Fruit fly (Drosophila melanogaster) whole organism, embryonic: Measurements from ENCODE around the gene COX7AL2.

Experiments used
- CG11093 ChIP-seq: fragments of 200-800 bp; sonication (Bioruptor generic); IDR thresholded peaks from 3 replicates; pipeline ENCODE4 v1.3.6; 2022; ENCODE audit warnings: missing biosample characterization, missing genetic modification characterization
- CG17568 ChIP-seq: fragments of 200-800 bp; sonication (Bioruptor generic); optimal IDR thresholded peaks from 2 replicates; lab custom pipeline; 2018; ENCODE audit warnings: missing biosample characterization, mild to moderate bottlenecking, missing genetic modification characterization, moderate library complexity
- CG6765 ChIP-seq: fragments of 200-800 bp; sonication (Bioruptor generic); optimal IDR thresholded peaks from 3 replicates; lab custom pipeline; 2017; ENCODE audit warnings: missing biosample characterization, mild to moderate bottlenecking, missing genetic modification characterization
- NC2β ChIP-seq: fragments of 200-800 bp; sonication (Bioruptor generic); optimal IDR thresholded peaks from 2 replicates; lab custom pipeline; 2016; ENCODE audit warnings: missing biosample characterization, missing genetic modification characterization
- zen2 ChIP-seq: fragments of 200-800 bp; sonication (Bioruptor generic); IDR thresholded peaks from 3 replicates; pipeline ENCODE4 v1.3.6; 2022; ENCODE audit warnings: missing biosample characterization, missing genetic modification characterization; ENCODE audit not compliant: partially characterized antibody

DNA sequence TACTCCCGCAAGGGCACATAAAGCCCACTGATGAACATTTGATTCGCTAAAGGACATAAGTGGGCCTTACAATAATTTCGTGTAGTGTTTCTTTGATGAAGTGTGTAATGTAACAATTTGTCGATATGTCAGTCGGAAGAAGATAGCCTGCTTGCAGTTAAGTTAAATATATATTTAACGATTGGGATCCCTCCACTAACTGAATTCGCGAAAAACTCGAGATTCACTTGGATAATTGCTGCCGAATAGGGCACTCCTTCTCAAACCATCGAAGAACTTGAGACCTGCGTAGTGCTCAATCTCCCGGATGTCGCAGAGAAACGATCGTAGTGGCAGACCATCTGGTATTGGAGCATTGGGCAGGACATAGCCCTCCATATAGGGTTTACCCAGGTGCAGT lies 40.4 kb upstream of the COX7AL2 start, which contains the start of gene Tengl3:
- TF ChIP-seq CG11093 (GFP tag; lab: Robert Waterston, UW) (no peak), CG17568 (no peak), CG6765 (GFP tag; lab: Kevin White, UChicago) (no peak), NC2β (GFP tag; lab: Kevin White, UChicago) (no peak), zen2 (GFP tag; lab: Robert Waterston, UW) (no peak)
